Fruit fly (Drosophila melanogaster) whole organism, prepupa: Measurements from ENCODE around the gene Fancd2.

ENCODE experiments used
- CG11762 ChIP-seq: fragments of 200-800 bp; sonication (Bioruptor generic); optimal IDR thresholded peaks from 3 replicates; lab custom pipeline; 2016; ENCODE audit warnings: missing biosample characterization, missing genetic modification characterization; ENCODE audit not compliant: insufficient read depth
- CG15336 ChIP-seq: fragments of 200-800 bp; sonication (Bioruptor generic); IDR thresholded peaks from 2 replicates; pipeline ENCODE4 v1.3.6; 2022; ENCODE audit warnings: missing biosample characterization, missing genetic modification characterization
- CG16779 ChIP-seq: fragments of 200-800 bp; sonication (Bioruptor generic); optimal IDR thresholded peaks from 3 replicates; lab custom pipeline; 2017; ENCODE audit warnings: missing biosample characterization, mild to moderate bottlenecking, missing genetic modification characterization
- CG3032 ChIP-seq: fragments of 200-800 bp; optimal IDR thresholded peaks from 2 replicates; lab custom pipeline; 2019; ENCODE audit warnings: missing biosample characterization, mild to moderate bottlenecking, missing genetic modification characterization, moderate library complexity
- CG32006 ChIP-seq: fragments of 200-800 bp; sonication (Bioruptor generic); optimal IDR thresholded peaks from 3 replicates; lab custom pipeline; 2017; ENCODE audit warnings: missing biosample characterization, mild to moderate bottlenecking, missing genetic modification characterization
- CG34406 ChIP-seq: fragments of 200-800 bp; sonication (Bioruptor generic); optimal IDR thresholded peaks from 3 replicates; lab custom pipeline; 2016; ENCODE audit warnings: missing biosample characterization, missing genetic modification characterization
- CG3919 ChIP-seq: fragments of 200-800 bp; sonication (Bioruptor generic); optimal IDR thresholded peaks from 3 replicates; lab custom pipeline; 2016; ENCODE audit warnings: missing biosample characterization, missing genetic modification characterization
- CG6163 ChIP-seq: fragments of 200-800 bp; sonication (Bioruptor generic); IDR thresholded peaks from 3 replicates; pipeline ENCODE4 v1.3.6; 2022; ENCODE audit warnings: missing biosample characterization, missing genetic modification characterization
- CG6792 ChIP-seq: fragments of 200-800 bp; sonication (Bioruptor generic); optimal IDR thresholded peaks from 3 replicates; lab custom pipeline; 2016; ENCODE audit warnings: missing biosample characterization, missing genetic modification characterization
- CG6808 ChIP-seq: fragments of 200-800 bp; sonication (Bioruptor generic); optimal IDR thresholded peaks from 3 replicates; lab custom pipeline; 2017; ENCODE audit warnings: missing biosample characterization, missing genetic modification characterization, mild to moderate bottlenecking, moderate library complexity, missing genetic modification reagents
- CG8319 ChIP-seq: fragments of 200-800 bp; sonication (Bioruptor generic); optimal IDR thresholded peaks from 3 replicates; lab custom pipeline; 2016; ENCODE audit warnings: missing biosample characterization, missing genetic modification characterization
- CG9139 ChIP-seq: fragments of 200-800 bp; sonication (Bioruptor generic); optimal IDR thresholded peaks from 3 replicates; lab custom pipeline; 2017; ENCODE audit warnings: missing biosample characterization, mild to moderate bottlenecking, missing genetic modification characterization
- Eip75B ChIP-seq: fragments of 200-800 bp; sonication (Bioruptor generic); optimal IDR thresholded peaks from 3 replicates; lab custom pipeline; 2016; ENCODE audit warnings: missing biosample characterization, missing genetic modification characterization
- Eip78C ChIP-seq: fragments of 200-800 bp; sonication (Bioruptor generic); peaks from one replicate; lab custom pipeline; 2016; ENCODE audit warnings: missing biosample characterization, missing genetic modification characterization
- Eip93F ChIP-seq: fragments of 200-800 bp; sonication (Bioruptor generic); optimal IDR thresholded peaks from 2 replicates; lab custom pipeline; 2016; ENCODE audit warnings: missing biosample characterization, mild to moderate bottlenecking, missing genetic modification characterization
- Ets96B ChIP-seq: fragments of 200-800 bp; optimal IDR thresholded peaks from 2 replicates; lab custom pipeline; 2019; ENCODE audit warnings: missing biosample characterization, mild to moderate bottlenecking, missing genetic modification characterization, moderate library complexity
- Hr38 ChIP-seq: sonication (Bioruptor generic); optimal IDR thresholded peaks from 2 replicates; lab custom pipeline; 2016; ENCODE audit warnings: missing biosample characterization, missing genetic modification characterization
- Hr39 ChIP-seq: fragments of 200-800 bp; sonication (Bioruptor generic); optimal IDR thresholded peaks from 2 replicates; lab custom pipeline; 2016; ENCODE audit warnings: missing biosample characterization, missing genetic modification characterization
- Hr4 ChIP-seq: fragments of 200-800 bp; sonication (Bioruptor generic); optimal IDR thresholded peaks from 3 replicates; lab custom pipeline; 2016; ENCODE audit warnings: missing biosample characterization, missing genetic modification characterization
- Smox ChIP-seq: fragments of 200-800 bp; sonication (Bioruptor generic); optimal IDR thresholded peaks from 3 replicates; lab custom pipeline; 2016; ENCODE audit warnings: missing biosample characterization, missing genetic modification characterization
- Sox14 ChIP-seq: fragments of 200-800 bp; sonication (Bioruptor generic); optimal IDR thresholded peaks from 3 replicates; lab custom pipeline; 2016; ENCODE audit warnings: missing biosample characterization, missing genetic modification characterization
- Sox15 ChIP-seq: fragments of 200-800 bp; sonication (Bioruptor generic); optimal IDR thresholded peaks from 3 replicates; lab custom pipeline; 2016; ENCODE audit warnings: missing biosample characterization, missing genetic modification characterization
- achi ChIP-seq: fragments of 200-800 bp; sonication (Bioruptor generic); optimal IDR thresholded peaks from 3 replicates; lab custom pipeline; 2016; ENCODE audit warnings: missing biosample characterization, missing genetic modification characterization
- dac ChIP-seq: fragments of 200-800 bp; sonication (Bioruptor generic); optimal IDR thresholded peaks from 2 replicates; lab custom pipeline; 2017; ENCODE audit warnings: missing biosample characterization, mild to moderate bottlenecking, missing genetic modification characterization
- dsx ChIP-seq: fragments of 200-800 bp; optimal IDR thresholded peaks from 3 replicates; lab custom pipeline; 2019; ENCODE audit warnings: missing biosample characterization, mild to moderate bottlenecking, missing genetic modification characterization, moderate library complexity; ENCODE audit not compliant: poor library complexity, severe bottlenecking
- esn ChIP-seq: fragments of 200-800 bp; sonication (Bioruptor generic); optimal IDR thresholded peaks from 2 replicates; lab custom pipeline; 2016; ENCODE audit warnings: missing biosample characterization, mild to moderate bottlenecking, missing genetic modification characterization, moderate library complexity
- fkh ChIP-seq: fragments of 200-800 bp; sonication (Bioruptor generic); optimal IDR thresholded peaks from 3 replicates; lab custom pipeline; 2017; ENCODE audit warnings: missing biosample characterization, mild to moderate bottlenecking, missing genetic modification characterization, moderate library complexity
- lz ChIP-seq: fragments of 200-800 bp; sonication (Bioruptor generic); optimal IDR thresholded peaks from 3 replicates; lab custom pipeline; 2016; ENCODE audit warnings: missing biosample characterization, missing genetic modification characterization
- net ChIP-seq: fragments of 200-800 bp; sonication (Bioruptor generic); optimal IDR thresholded peaks from 3 replicates; lab custom pipeline; 2016; ENCODE audit warnings: missing biosample characterization, missing genetic modification characterization
- pdm3 ChIP-seq: fragments of 200-800 bp; sonication (Bioruptor generic); optimal IDR thresholded peaks from 3 replicates; lab custom pipeline; 2016; ENCODE audit warnings: missing biosample characterization, missing genetic modification characterization
- salr ChIP-seq, 2 experiments: fragments of 200-800 bp; sonication (Bioruptor generic); optimal IDR thresholded peaks; 3 replicates each; lab custom pipeline; 2016 to 2018; ENCODE audit warnings: missing biosample characterization in 2 of 2, missing genetic modification characterization in 2 of 2, mild to moderate bottlenecking in 1 of 2
- ss ChIP-seq, 2 experiments: fragments of 200-800 bp; sonication (Bioruptor generic); optimal IDR thresholded peaks; 2 replicates in 1 of 2; 3 replicates in 1 of 2; lab custom pipeline; 2017 to 2018; ENCODE audit warnings: mild to moderate bottlenecking in 2 of 2, missing biosample characterization in 2 of 2, missing genetic modification characterization in 2 of 2, moderate library complexity in 1 of 2
- svp ChIP-seq: fragments of 200-800 bp; sonication (Bioruptor generic); peaks from one replicate; lab custom pipeline; 2016; ENCODE audit warnings: missing biosample characterization, missing genetic modification characterization

Gene Fancd2

dm6 chr3R:20821815-20822375 lies 5.9 kb upstream of the Fancd2 start, which contains the start of the genes CG17271 and RpS20 (continued):
- TF ChIP-seq Hr39 (peak; percentile 92), CG6792 (peak; percentile 83), Hr4 (peak; percentile 91), CG16779 (tag; lab: Kevin White, UChicago) (peak; percentile 31), CG11762 (GFP tag; lab: Kevin White, UChicago) (peak; percentile 74), CG15336 (GFP tag; lab: Robert Waterston, UW) (peak; percentile 82), CG3032 (tag; lab: Kevin White, UChicago) (peak; percentile 77), dsx (no peak), Hr38 (GFP tag; lab: Kevin White, UChicago) (peak; percentile 80), pdm3 (GFP tag; lab: Kevin White, UChicago) (peak; percentile 91), salr (GFP tag; optimal IDR thresholded peaks at IDR 0.05; lab: Kevin White, UChicago) (peak in 1 of 2 experiments; percentile 76), achi (GFP tag; lab: Kevin White, UChicago) (peak; percentile 87), lz (GFP tag; lab: Kevin White, UChicago) (peak; percentile 87), esn (GFP tag; lab: Kevin White, UChicago) (peak; percentile 90), CG8319 (peak; percentile 84), dac (GFP tag; lab: Kevin White, UChicago) (peak; percentile 80), CG6163 (GFP tag; lab: Robert Waterston, UW) (peak; percentile 90), Sox14 (GFP tag; lab: Kevin White, UChicago) (peak; percentile 87), fkh (GFP tag; lab: Kevin White, UChicago) (no peak)

- TF ChIP-seq net (GFP tag; lab: Kevin White, UChicago): no peak
- no peak for TF ChIP-seq CG15336 (GFP tag; lab: Robert Waterston, UW)
- TF ChIP-seq lz (GFP tag; lab: Kevin White, UChicago): no peak
- TF ChIP-seq achi (GFP tag; lab: Kevin White, UChicago): no peak
- TF ChIP-seq Eip93F (GFP tag; lab: Kevin White, UChicago): no peak
- TF ChIP-seq Sox15 (GFP tag; lab: Kevin White, UChicago): no peak
- no peak for TF ChIP-seq Eip75B (GFP tag; lab: Kevin White, UChicago)
- no peak for TF ChIP-seq CG6792
- no peak for TF ChIP-seq dsx
These were observed 2.7 kb upstream of the Fancd2 start, which contains the start of gene CG17270 for dm6 chr3R:20818689-20819088. Gene CG17270, minus strand, starts transcription at chr3R:20818929.

- no peak for TF ChIP-seq Smox (GFP tag; lab: Kevin White, UChicago)
- TF ChIP-seq Eip78C (GFP tag; lab: Kevin White, UChicago): peak; percentile 47
- no peak for TF ChIP-seq Ets96B (tag; lab: Kevin White, UChicago)
These were observed 2.2 kb upstream of the Fancd2 start for dm6 chr3R:20818237-20818636.

- TF ChIP-seq CG9139: no peak
- no peak for TF ChIP-seq CG6808 (GFP tag; lab: Kevin White, UChicago)
- TF ChIP-seq ss (GFP tag; optimal IDR thresholded peaks at IDR 0.05; lab: Kevin White, UChicago): no peak
- TF ChIP-seq CG3919: no peak
- TF ChIP-seq pdm3 (GFP tag; lab: Kevin White, UChicago): no peak
- no peak for TF ChIP-seq CG34406
- no peak for TF ChIP-seq Smox (GFP tag; lab: Kevin White, UChicago)
These were observed 13.7 kb downstream of the Fancd2 start for dm6 chr3R:20802253-20802652.

- TF ChIP-seq svp (GFP tag; lab: Kevin White, UChicago) (peak; percentile 93), CG32006 (GFP tag; lab: Kevin White, UChicago) (no peak)
These were observed 19.0 kb downstream of the Fancd2 start for dm6 chr3R:20796949-20797348.
